Fruit fly (Drosophila melanogaster): ENCODE data around the gene Mgat2.

Mgat2 gene

DNA sequence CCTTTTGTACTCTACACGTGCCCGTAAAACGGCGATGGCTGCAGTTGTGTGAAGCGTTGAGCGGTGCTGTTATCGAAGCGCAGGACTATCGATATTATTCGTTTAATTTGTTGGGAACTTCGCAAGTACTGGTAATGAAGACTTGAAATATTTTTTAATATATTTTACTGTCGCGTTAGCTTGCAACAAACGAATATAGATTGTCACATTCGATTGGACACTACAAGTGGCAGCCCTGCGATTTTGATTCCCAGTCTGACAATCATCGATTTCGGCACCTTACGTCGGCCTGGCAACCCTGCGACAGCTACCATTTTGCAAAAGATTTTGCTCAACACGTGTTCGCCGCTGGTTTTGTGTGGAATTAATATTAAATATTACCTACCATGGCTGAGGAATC, 17.4 kb downstream of the Mgat2 start, which contains the start of the genes Nlp and Nph (continued):
- TF ChIP-seq CG3407 (GFP tag; optimal IDR thresholded peaks at IDR 0.05) (no peak), Hmr (GFP tag; optimal IDR thresholded peaks at IDR 0.05) (no peak), HmgD (GFP tag; optimal IDR thresholded peaks at IDR 0.05) (no peak), Camta (GFP tag; optimal IDR thresholded peaks at IDR 0.05) (no peak), Hmx (GFP tag; optimal IDR thresholded peaks at IDR 0.05) (no peak), CG11696 (GFP tag; IDR thresholded peaks at IDR 0.05) (no peak), sisA (GFP tag; IDR thresholded peaks at IDR 0.05) (no peak), Xrp1 (GFP tag; IDR thresholded peaks at IDR 0.05) (no peak), MESR4 (GFP tag; optimal IDR thresholded peaks at IDR 0.05) (peak; percentile 29), D (optimal IDR thresholded peaks at IDR 0.05) (no peak), D (GFP tag; optimal IDR thresholded peaks at IDR 0.05) (no peak), CG11398 (GFP tag; optimal IDR thresholded peaks at IDR 0.05) (no peak), ftz-f1 (GFP tag; optimal IDR thresholded peaks at IDR 0.05) (no peak), Atf3 (GFP tag; optimal IDR thresholded peaks at IDR 0.05) (no peak), bowl (GFP tag; IDR thresholded peaks at IDR 0.05) (no peak), CG12219 (GFP tag; optimal IDR thresholded peaks at IDR 0.05) (no peak), ato (GFP tag; IDR thresholded peaks at IDR 0.05; ENCODE audit: partially characterized antibody) (peak; percentile 85), mam (GFP tag; optimal IDR thresholded peaks at IDR 0.05) (peak; percentile 36), unc-4 (GFP tag; IDR thresholded peaks at IDR 0.05; ENCODE audit: partially characterized antibody) (peak; percentile 90), CG4820 (GFP tag; optimal IDR thresholded peaks at IDR 0.05) (no peak), nerfin-1 (tag; optimal IDR thresholded peaks at IDR 0.05) (no peak), CG3163 (GFP tag; optimal IDR thresholded peaks at IDR 0.05) (no peak), CG3281 (GFP tag; optimal IDR thresholded peaks at IDR 0.05) (peak; percentile 39), Spps (tag; optimal IDR thresholded peaks at IDR 0.05) (peak; percentile 7), CG1602 (GFP tag; optimal IDR thresholded peaks at IDR 0.05) (no peak), Oaz (GFP tag; IDR thresholded peaks at IDR 0.05) (no peak), CG6254 (GFP tag; optimal IDR thresholded peaks at IDR 0.05) (no peak), vvl (GFP tag; IDR thresholded peaks at IDR 0.05) (no peak), CG8281 (tag; optimal IDR thresholded peaks at IDR 0.05) (no peak), CG6272 (GFP tag; IDR thresholded peaks at IDR 0.05) (no peak), kni (GFP tag; optimal IDR thresholded peaks at IDR 0.05) (no peak), CG32772 (GFP tag; IDR thresholded peaks at IDR 0.05) (no peak), gcm2 (GFP tag; optimal IDR thresholded peaks at IDR 0.05) (no peak), yki (optimal IDR thresholded peaks at IDR 0.05) (no peak), bsh (GFP tag; optimal IDR thresholded peaks at IDR 0.05) (peak in 1 of 2 experiments; percentile 19), dmrt11E (tag; optimal IDR thresholded peaks at IDR 0.05) (no peak), Side (GFP tag; optimal IDR thresholded peaks at IDR 0.05) (no peak), scrt (GFP tag; optimal IDR thresholded peaks at IDR 0.05) (peak; percentile 75), Deaf1 (tag; optimal IDR thresholded peaks at IDR 0.05) (no peak), CG7786 (GFP tag; optimal IDR thresholded peaks at IDR 0.05) (peak; percentile 7), CG3726 (GFP tag; IDR thresholded peaks at IDR 0.05) (no peak), CG17568 (GFP tag; optimal IDR thresholded peaks at IDR 0.05) (no peak), HLH3B (GFP tag; IDR thresholded peaks at IDR 0.05) (no peak), bcd (GFP tag; optimal IDR thresholded peaks at IDR 0.05) (no peak), crol (GFP tag; IDR thresholded peaks at IDR 0.05) (no peak), HLH54F (GFP tag; optimal IDR thresholded peaks at IDR 0.05) (no peak), CG17361 (GFP tag; IDR thresholded peaks at IDR 0.05) (no peak), CG30431 (GFP tag; optimal IDR thresholded peaks at IDR 0.05) (no peak), pan (optimal IDR thresholded peaks at IDR 0.05) (no peak), pan (GFP tag; optimal IDR thresholded peaks at IDR 0.05 in 1 of 2, IDR thresholded peaks at IDR 0.05 in 1 of 2) (no peak), wdn (GFP tag; IDR thresholded peaks at IDR 0.05) (no peak), jigr1 (GFP tag; IDR thresholded peaks at IDR 0.05) (no peak), NfI (GFP tag; optimal IDR thresholded peaks at IDR 0.05) (no peak), Bteb2 (GFP tag; optimal IDR thresholded peaks at IDR 0.05) (no peak)

Measured in whole organism, embryonic.